Worm (Caenorhabditis elegans) whole organism, midembryonic: Measurements from ENCODE around the gene clec-39.

Source experiments
- T22C8.4 ChIP-seq: fragments of 200-800 bp; sonication (Bioruptor generic); IDR thresholded peaks from 2 replicates; pipeline ENCODE4 v1.3.6; 2022; ENCODE audit warnings: missing genetic modification characterization, missing compliant biosample characterization
- cog-1 ChIP-seq: sonication (generic microtip); optimal IDR thresholded peaks from 2 replicates; lab custom pipeline; 2016; ENCODE audit warnings: missing genetic modification characterization, missing compliant biosample characterization
- flt-1 ChIP-seq: fragments of 200-800 bp; sonication (Bioruptor generic); IDR thresholded peaks from 2 replicates; pipeline ENCODE4 v1.3.6; 2022; ENCODE audit warnings: missing genetic modification characterization, missing compliant biosample characterization
- klf-2 ChIP-seq: fragments of 200-800 bp; sonication (Bioruptor generic); conservative IDR thresholded peaks from 2 replicates; pipeline ENCODE4 v1.3.6; 2022; ENCODE audit warnings: missing genetic modification reagents, missing genetic modification characterization, missing compliant biosample characterization
- med-1 ChIP-seq: sonication (generic microtip); optimal IDR thresholded peaks from 2 replicates; lab custom pipeline; 2017; ENCODE audit warnings: missing genetic modification characterization, mild to moderate bottlenecking, missing compliant biosample characterization, antibody characterized with exemption, missing genetic modification reagents; ENCODE audit not compliant: insufficient read depth
- ref-1 ChIP-seq: fragments of 200-800 bp; sonication (Bioruptor generic); conservative IDR thresholded peaks from 2 replicates; pipeline ENCODE4 v1.3.6; 2022; ENCODE audit warnings: missing genetic modification reagents, missing genetic modification characterization, missing compliant biosample characterization
- tab-1 ChIP-seq: fragments of 200-800 bp; sonication (Bioruptor generic); IDR thresholded peaks from 2 replicates; pipeline ENCODE4 v1.3.6; 2022; ENCODE audit warnings: missing genetic modification characterization, missing compliant biosample characterization
- ztf-23 ChIP-seq: fragments of 200-800 bp; sonication (Bioruptor generic); IDR thresholded peaks from 2 replicates; pipeline ENCODE4 v1.3.6; 2022; ENCODE audit warnings: missing genetic modification reagents, missing genetic modification characterization, missing compliant biosample characterization
- ztf-29 ChIP-seq: fragments of 200-800 bp; sonication (Bioruptor generic); IDR thresholded peaks from 2 replicates; pipeline ENCODE4 v1.3.6; 2022; ENCODE audit warnings: missing genetic modification reagents, missing genetic modification characterization, missing compliant biosample characterization

clec-39 gene

DNA sequence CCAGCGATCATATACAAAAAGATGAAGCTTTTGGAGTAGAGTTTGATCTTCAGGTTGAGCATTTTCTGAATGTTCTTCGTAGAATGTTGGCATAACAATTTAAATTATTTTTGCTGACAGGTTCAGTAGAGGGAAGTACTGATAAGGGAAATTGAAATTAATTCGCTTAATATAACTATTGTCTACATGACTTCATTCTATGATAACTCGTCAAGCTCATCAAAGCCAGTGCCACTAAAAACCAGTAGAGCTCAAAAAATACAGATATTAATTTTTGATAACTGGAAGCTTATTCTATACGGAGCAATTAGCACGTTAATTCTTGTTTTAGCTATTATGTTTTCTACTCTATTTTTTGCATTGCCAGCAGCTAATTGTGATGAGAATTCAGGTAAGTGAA is at the start of gene clec-39, which contains the start of gene clec-29:
Gene clec-39, plus strand, starts transcription at position 169 of the 400 bp plus-strand sequence.
Gene clec-29, minus strand, starts transcription at position 101 of the 400 bp plus-strand sequence.
- TF ChIP-seq ztf-29 (GFP tag; lab: Robert Waterston, UW) (no peak), T22C8.4 (GFP tag; lab: Robert Waterston, UW) (no peak), klf-2 (GFP tag; lab: Robert Waterston, UW) (no peak), flt-1 (no peak), ztf-23 (no peak), med-1 (GFP tag; lab: Kevin White, UChicago) (no peak), ref-1 (GFP tag; lab: Robert Waterston, UW) (no peak), cog-1 (tag; lab: Kevin White, UChicago) (no peak), tab-1 (GFP tag; lab: Robert Waterston, UW) (no peak)

DNA sequence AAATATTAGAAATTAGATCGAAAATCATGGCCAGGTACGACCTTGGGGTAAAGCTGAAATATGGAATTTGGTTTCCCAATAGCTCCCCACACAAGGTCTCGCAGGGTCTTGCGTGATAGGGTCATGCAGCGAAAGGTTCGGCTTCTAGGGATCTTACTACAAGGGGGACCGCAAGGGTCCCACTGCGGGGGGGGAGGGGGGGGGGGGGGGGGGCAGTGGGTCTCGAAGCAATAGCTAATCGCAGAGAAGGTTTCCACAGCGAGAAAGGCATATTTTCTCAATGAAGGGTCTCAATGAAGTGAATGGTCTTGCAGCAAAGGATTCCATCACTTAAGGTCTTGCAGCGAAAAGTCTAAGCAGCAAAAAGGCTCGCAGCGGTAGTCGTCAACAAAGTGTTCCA is 46.1 kb upstream of the clec-39 start:
- no peak for TF ChIP-seq cog-1 (tag; lab: Kevin White, UChicago)
- no peak for TF ChIP-seq T22C8.4 (GFP tag; lab: Robert Waterston, UW)
- no peak for TF ChIP-seq ztf-23
- TF ChIP-seq klf-2 (GFP tag; lab: Robert Waterston, UW): no peak
- TF ChIP-seq tab-1 (GFP tag; lab: Robert Waterston, UW): no peak
- no peak for TF ChIP-seq flt-1
- no peak for TF ChIP-seq med-1 (GFP tag; lab: Kevin White, UChicago)
- no peak for TF ChIP-seq ztf-29 (GFP tag; lab: Robert Waterston, UW)
- TF ChIP-seq ref-1 (GFP tag; lab: Robert Waterston, UW): no peak

DNA sequence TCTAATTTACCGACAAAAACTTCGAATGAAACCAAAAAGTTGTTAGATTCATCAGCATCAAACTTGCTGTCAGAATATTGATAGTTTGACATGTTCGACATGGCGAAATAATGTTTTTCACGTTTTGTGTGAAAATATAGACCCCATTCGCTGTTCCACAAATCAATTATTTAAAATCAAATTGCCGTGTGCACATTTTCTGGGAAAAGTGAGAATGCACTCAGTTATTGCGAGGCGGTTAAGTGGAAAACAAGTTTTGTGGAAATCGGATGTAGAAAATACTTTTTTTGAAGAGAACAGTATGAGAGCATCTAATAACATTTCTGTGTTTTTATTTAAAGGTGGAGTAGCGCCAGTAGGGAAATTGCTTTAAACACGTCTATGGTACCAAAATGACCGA is 45.3 kb upstream of the clec-39 start, which contains the start of gene srw-42:
Gene srw-42, minus strand, starts transcription at position 101 of the 400 bp plus-strand sequence.
- TF ChIP-seq tab-1 (GFP tag; lab: Robert Waterston, UW) (no peak), ref-1 (GFP tag; lab: Robert Waterston, UW) (no peak), flt-1 (no peak), cog-1 (tag; lab: Kevin White, UChicago) (no peak), T22C8.4 (GFP tag; lab: Robert Waterston, UW) (no peak), klf-2 (GFP tag; lab: Robert Waterston, UW) (no peak), ztf-23 (no peak), ztf-29 (GFP tag; lab: Robert Waterston, UW) (no peak), med-1 (GFP tag; lab: Kevin White, UChicago) (no peak)

DNA sequence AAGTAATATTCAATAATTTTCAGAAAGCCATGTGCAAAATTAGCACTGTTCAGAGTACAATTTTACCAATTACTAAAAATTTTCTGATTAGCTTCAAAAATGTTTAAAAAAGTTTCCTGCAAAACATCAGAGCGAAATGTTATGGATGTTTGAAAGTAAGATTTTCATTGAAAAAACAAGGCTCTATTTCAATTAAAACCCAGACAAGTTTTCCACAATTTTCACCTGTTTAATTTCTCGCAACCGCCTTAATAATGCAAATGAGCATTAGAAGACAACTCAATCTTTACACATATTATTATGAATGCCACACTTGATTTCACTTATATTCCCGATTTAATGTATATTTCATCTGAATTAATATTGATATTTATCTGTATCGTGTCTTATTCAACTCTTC is 44.5 kb upstream of the clec-39 start, which contains the start of gene srz-101:
Gene srz-101, plus strand, starts transcription at position 301 of the 400 bp plus-strand sequence.
- TF ChIP-seq cog-1 (tag; lab: Kevin White, UChicago) (no peak), ref-1 (GFP tag; lab: Robert Waterston, UW) (no peak), med-1 (GFP tag; lab: Kevin White, UChicago) (no peak), ztf-29 (GFP tag; lab: Robert Waterston, UW) (no peak), T22C8.4 (GFP tag; lab: Robert Waterston, UW) (no peak), flt-1 (no peak), klf-2 (GFP tag; lab: Robert Waterston, UW) (no peak), tab-1 (GFP tag; lab: Robert Waterston, UW) (no peak), ztf-23 (no peak)

DNA sequence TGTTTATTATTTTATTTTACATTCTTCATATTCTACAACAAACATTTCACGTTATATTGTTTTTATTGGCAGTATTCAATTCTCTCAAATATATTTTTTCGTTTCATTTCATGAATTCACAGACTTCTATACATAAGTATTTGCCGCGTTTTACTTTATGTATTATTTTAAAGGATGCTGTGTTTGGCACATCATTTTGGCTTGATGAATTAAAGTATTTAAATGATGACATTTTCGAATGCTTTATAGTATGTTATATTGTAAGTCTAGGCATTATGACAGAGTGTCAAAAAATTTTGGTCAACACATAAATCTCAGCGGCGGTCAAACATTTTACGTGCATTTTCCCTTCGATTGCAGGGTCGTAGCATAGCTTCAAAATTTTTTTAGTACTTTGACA is 43.6 kb upstream of the clec-39 start:
- TF ChIP-seq ztf-29 (GFP tag; lab: Robert Waterston, UW): no peak
- TF ChIP-seq tab-1 (GFP tag; lab: Robert Waterston, UW): no peak

DNA sequence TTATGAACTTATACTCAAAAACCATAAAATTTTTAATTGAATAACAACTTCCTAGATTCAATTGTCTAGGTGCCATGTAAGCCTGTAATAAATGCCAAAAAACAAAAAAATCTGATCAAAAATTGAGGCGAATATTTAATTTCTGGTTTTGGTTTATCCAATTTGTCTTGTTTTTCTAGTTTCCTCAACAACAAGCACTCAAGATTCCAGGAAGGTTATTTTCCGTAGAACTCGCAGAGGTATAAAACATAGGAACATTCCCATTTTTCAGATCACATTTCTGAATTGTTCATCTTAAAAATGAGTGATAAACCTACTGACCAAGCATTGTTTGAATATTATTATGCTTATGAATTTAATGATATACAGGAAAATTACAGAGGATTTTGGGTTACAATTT is 41.9 kb upstream of the clec-39 start, which contains the start of gene srw-41:
Gene srw-41, plus strand, starts transcription at position 301 of the 400 bp plus-strand sequence.
- TF ChIP-seq ref-1 (GFP tag; lab: Robert Waterston, UW) (no peak), T22C8.4 (GFP tag; lab: Robert Waterston, UW) (no peak), cog-1 (tag; lab: Kevin White, UChicago) (no peak), klf-2 (GFP tag; lab: Robert Waterston, UW) (no peak), med-1 (GFP tag; lab: Kevin White, UChicago) (no peak), flt-1 (no peak), tab-1 (GFP tag; lab: Robert Waterston, UW) (no peak), ztf-29 (GFP tag; lab: Robert Waterston, UW) (no peak), ztf-23 (no peak)

DNA sequence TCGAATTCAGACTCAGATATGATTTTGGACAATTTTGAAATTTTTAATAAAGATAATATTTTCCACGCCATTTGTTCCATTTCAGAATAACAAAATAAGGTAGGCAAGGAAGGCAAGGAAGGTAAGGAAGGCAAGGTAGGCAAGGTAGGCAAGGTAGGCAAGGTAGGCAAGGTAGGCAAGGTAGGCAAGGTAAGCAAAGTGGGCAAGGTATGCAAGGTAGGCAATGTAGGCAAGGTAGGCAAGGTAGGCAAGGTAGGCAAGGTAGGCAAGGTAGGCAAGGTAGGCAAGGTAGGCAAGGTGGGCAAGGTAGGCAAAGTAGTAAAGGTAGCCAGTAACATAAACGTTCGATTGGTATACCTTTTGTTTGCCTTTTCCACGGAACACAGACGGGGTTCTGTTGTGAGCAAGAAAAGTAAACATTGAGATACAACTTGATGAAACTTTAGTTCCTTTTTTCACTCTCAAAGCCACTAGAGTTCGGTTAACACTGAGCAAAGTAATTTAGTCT is 39.3 kb upstream of the clec-39 start, which contains the start of gene Y70C5C.1:
Gene Y70C5C.1, plus strand, starts transcription at position 458 of the 508 bp plus-strand sequence.
- TF ChIP-seq ztf-23 (peak; percentile 67), T22C8.4 (GFP tag; lab: Robert Waterston, UW) (no peak), flt-1 (peak; percentile 73; the same call in 1 of the 2 replicates)

DNA sequence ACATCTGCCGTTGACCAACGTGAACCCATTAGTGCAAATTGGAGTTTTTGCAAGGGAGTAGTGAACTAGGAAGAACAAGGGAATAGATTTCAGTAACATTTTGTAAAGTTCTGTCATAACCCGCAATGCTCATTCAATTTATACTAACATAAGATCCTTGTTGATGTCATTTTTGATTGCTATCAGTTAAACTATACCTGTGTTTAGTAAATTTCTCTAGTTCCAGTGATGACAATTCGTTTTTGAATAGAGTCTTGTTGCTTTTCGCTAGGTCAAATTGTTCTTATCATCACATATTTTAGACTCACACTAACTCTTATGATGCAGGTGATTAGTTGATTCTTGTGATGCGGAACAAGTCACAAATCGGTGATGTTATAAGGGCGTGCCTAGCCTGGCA is 32.5 kb upstream of the clec-39 start, which contains the start of gene clec-9:
Gene clec-9, minus strand, starts transcription at position 101 of the 400 bp plus-strand sequence.
- TF ChIP-seq med-1 (GFP tag; lab: Kevin White, UChicago) (no peak), tab-1 (GFP tag; lab: Robert Waterston, UW) (no peak), ref-1 (GFP tag; lab: Robert Waterston, UW) (no peak)

DNA sequence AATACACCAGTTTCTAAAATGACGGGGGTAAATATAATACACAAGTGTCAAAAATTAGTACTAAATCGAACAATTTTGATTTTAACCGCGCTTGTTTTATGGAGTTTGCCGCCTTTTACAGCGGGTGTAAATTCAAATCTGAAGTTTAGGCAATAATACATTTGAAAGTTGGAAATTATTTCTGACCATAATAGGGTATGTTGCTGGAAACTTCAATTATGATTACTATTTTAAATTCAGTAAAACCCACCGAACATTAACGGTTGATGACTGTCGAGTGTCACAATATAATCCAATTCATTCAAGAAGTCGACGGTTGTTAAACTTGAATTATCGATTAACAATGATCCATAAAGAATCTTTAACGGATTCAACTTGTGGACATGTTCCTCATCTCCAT is 25.3 kb upstream of the clec-39 start:
- no peak for TF ChIP-seq tab-1 (GFP tag; lab: Robert Waterston, UW)
- TF ChIP-seq ztf-29 (GFP tag; lab: Robert Waterston, UW): no peak
- no peak for TF ChIP-seq ztf-23
- TF ChIP-seq med-1 (GFP tag; lab: Kevin White, UChicago): no peak
- TF ChIP-seq flt-1: no peak
- TF ChIP-seq ref-1 (GFP tag; lab: Robert Waterston, UW): no peak
- TF ChIP-seq klf-2 (GFP tag; lab: Robert Waterston, UW): no peak
- TF ChIP-seq T22C8.4 (GFP tag; lab: Robert Waterston, UW): no peak
- TF ChIP-seq cog-1 (tag; lab: Kevin White, UChicago): no peak
